Worm (Caenorhabditis elegans) whole organism, mixed stage, embryonic: ENCODE results near the gene str-230.

Experiments used
- M03D4.4 ChIP-seq: sonication (generic microtip); optimal IDR thresholded peaks from 2 replicates; lab custom pipeline; 2017; ENCODE audit warnings: mild to moderate bottlenecking, missing genetic modification characterization, missing compliant biosample characterization
- blmp-1 ChIP-seq: fragments of 150-350 bp; optimal IDR thresholded peaks from 2 replicates; lab custom pipeline; 2014; ENCODE audit warnings: missing biosample characterization, missing genetic modification characterization
- ceh-39 ChIP-seq: fragments of 150-350 bp; optimal IDR thresholded peaks from 2 replicates; lab custom pipeline; 2014; ENCODE audit warnings: missing biosample characterization, missing genetic modification characterization
- ces-1 ChIP-seq: fragments of 150-350 bp; optimal IDR thresholded peaks from 2 replicates; lab custom pipeline; 2014; ENCODE audit warnings: missing biosample characterization, missing genetic modification reagents, missing genetic modification characterization
- cnd-1 ChIP-seq: fragments of 200-800 bp; sonication (Bioruptor generic); optimal IDR thresholded peaks from 2 replicates; lab custom pipeline; 2018; ENCODE audit warnings: mild to moderate bottlenecking, missing genetic modification characterization, missing compliant biosample characterization
- nhr-12 ChIP-seq: fragments of 150-350 bp; optimal IDR thresholded peaks from 2 replicates; lab custom pipeline; 2014; ENCODE audit warnings: missing biosample characterization, missing genetic modification characterization
- nhr-237 ChIP-seq: fragments of 150-350 bp; optimal IDR thresholded peaks from 2 replicates; lab custom pipeline; 2014; ENCODE audit warnings: missing biosample characterization, missing genetic modification characterization
- nhr-76 ChIP-seq: sonication (generic microtip); optimal IDR thresholded peaks from 2 replicates; lab custom pipeline; 2017; ENCODE audit warnings: missing biosample characterization, missing genetic modification characterization
- sem-2 ChIP-seq: fragments of 200-800 bp; sonication (Bioruptor generic); optimal IDR thresholded peaks from 2 replicates; lab custom pipeline; 2018; ENCODE audit warnings: mild to moderate bottlenecking, missing genetic modification characterization, missing compliant biosample characterization
- tbx-8 ChIP-seq: fragments of 200-800 bp; sonication (Bioruptor generic); optimal IDR thresholded peaks from 2 replicates; lab custom pipeline; 2018; ENCODE audit warnings: mild to moderate bottlenecking, missing genetic modification characterization, moderate library complexity, missing compliant biosample characterization
- unc-39 ChIP-seq: fragments of 150-350 bp; optimal IDR thresholded peaks from 2 replicates; lab custom pipeline; 2014; ENCODE audit warnings: missing biosample characterization, missing genetic modification characterization

The str-230 gene

DNA sequence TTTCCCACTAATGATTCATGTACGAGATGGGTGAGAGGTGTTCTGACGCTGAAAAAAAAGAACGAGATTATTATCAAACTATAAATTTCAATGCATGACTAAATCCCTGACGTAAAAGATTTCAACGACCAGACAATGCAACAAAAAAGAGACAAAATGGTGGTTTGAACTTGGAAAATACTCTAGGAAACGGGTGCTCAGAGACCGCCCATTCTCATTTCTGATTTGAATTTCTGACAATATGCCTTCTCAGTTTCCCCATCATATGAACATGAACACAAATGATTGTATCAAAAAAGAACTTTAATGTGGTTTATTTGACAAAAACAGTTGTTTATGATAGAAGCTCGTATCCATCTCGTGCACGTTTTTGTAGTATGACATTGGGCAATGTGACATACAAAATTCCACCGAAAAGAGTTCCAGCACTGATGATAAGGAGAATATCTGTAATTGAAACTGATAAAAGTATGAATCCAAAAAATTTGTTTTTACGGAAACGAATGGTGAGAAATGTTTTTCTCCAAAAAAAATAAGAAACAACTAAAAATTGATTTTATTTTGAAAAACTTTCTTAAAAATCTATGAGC is 47.6 kb downstream of the str-230 start, which contains the start of gene srd-26:
Gene srd-26 (minus strand): TSS at position 51 of the 590 bp plus-strand sequence.
- TF ChIP-seq nhr-12 (tag; lab: Kevin White, UChicago) (no peak), cnd-1 (tag; lab: Kevin White, UChicago) (no peak), blmp-1 (tag; lab: Kevin White, UChicago) (no peak), ceh-39 (no peak), unc-39 (no peak), nhr-76 (tag; lab: Kevin White, UChicago) (no peak), nhr-237 (no peak), tbx-8 (GFP tag; lab: Kevin White, UChicago) (no peak), M03D4.4 (tag; lab: Kevin White, UChicago) (no peak)

- TF ChIP-seq sem-2 (GFP tag; lab: Kevin White, UChicago) (no peak), ces-1 (GFP tag; lab: Kevin White, UChicago) (no peak), nhr-237 (no peak)
Measured at ce11 chrV:14160698-14161097, 49.9 kb downstream of the str-230 start, which contains the start of gene cest-1.2. Gene cest-1.2, minus strand, starts transcription at chrV:14160862.
